Worm (Caenorhabditis elegans) whole organism, late embryonic: ENCODE measurements around the gene bcas-2.

Source experiments
- C38D4.7 ChIP-seq: fragments of 200-800 bp; sonication (Bioruptor generic); optimal IDR thresholded peaks from 2 replicates; lab custom pipeline; 2018; ENCODE audit warnings: mild to moderate bottlenecking, missing genetic modification characterization, moderate library complexity, missing compliant biosample characterization
- F13H6.1 ChIP-seq: sonication (generic microtip); optimal IDR thresholded peaks from 2 replicates; lab custom pipeline; 2016; ENCODE audit warnings: missing genetic modification characterization, missing compliant biosample characterization
- K02D7.2 ChIP-seq: sonication (generic microtip); optimal IDR thresholded peaks from 2 replicates; lab custom pipeline; 2017; ENCODE audit warnings: mild to moderate bottlenecking, missing genetic modification characterization, missing compliant biosample characterization
- K09A11.1 ChIP-seq: sonication (generic microtip); optimal IDR thresholded peaks from 2 replicates; lab custom pipeline; 2017; ENCODE audit warnings: antibody characterized with exemption, mild to moderate bottlenecking, missing genetic modification characterization, missing compliant biosample characterization; ENCODE audit not compliant: insufficient read depth
- Y22D7AL.16 ChIP-seq: sonication (generic microtip); optimal IDR thresholded peaks from 2 replicates; lab custom pipeline; 2016; ENCODE audit warnings: missing genetic modification characterization, missing compliant biosample characterization
- ahr-1 ChIP-seq: sonication (generic microtip); optimal IDR thresholded peaks from 2 replicates; lab custom pipeline; 2016; ENCODE audit warnings: missing genetic modification characterization, missing compliant biosample characterization
- ceh-19 ChIP-seq: fragments of 200-800 bp; sonication (Bioruptor generic); optimal IDR thresholded peaks from 2 replicates; lab custom pipeline; 2018; ENCODE audit warnings: mild to moderate bottlenecking, missing genetic modification characterization, missing compliant biosample characterization
- ceh-22 ChIP-seq: sonication (generic microtip); optimal IDR thresholded peaks from 2 replicates; lab custom pipeline; 2017; ENCODE audit warnings: missing biosample characterization, missing genetic modification characterization
- ceh-31 ChIP-seq: sonication (generic microtip); optimal IDR thresholded peaks from 2 replicates; lab custom pipeline; 2016; ENCODE audit warnings: missing genetic modification characterization, missing compliant biosample characterization
- ceh-48 ChIP-seq: sonication (generic microtip); optimal IDR thresholded peaks from 2 replicates; lab custom pipeline; 2016; ENCODE audit warnings: missing genetic modification characterization, inconsistent platforms, missing compliant biosample characterization
- ceh-9 ChIP-seq: sonication (generic microtip); optimal IDR thresholded peaks from 2 replicates; lab custom pipeline; 2016; ENCODE audit warnings: mild to moderate bottlenecking, missing genetic modification characterization, inconsistent platforms, missing compliant biosample characterization
- che-1 ChIP-seq: sonication (generic microtip); optimal IDR thresholded peaks from 2 replicates; lab custom pipeline; 2016; ENCODE audit warnings: mild to moderate bottlenecking, missing genetic modification characterization, missing compliant biosample characterization
- dmd-4 ChIP-seq: sonication (generic microtip); optimal IDR thresholded peaks from 2 replicates; lab custom pipeline; 2016; ENCODE audit warnings: borderline replicate concordance, missing genetic modification characterization, missing compliant biosample characterization
- dve-1 ChIP-seq: sonication (generic microtip); optimal IDR thresholded peaks from 2 replicates; lab custom pipeline; 2017; ENCODE audit warnings: antibody characterized with exemption, mild to moderate bottlenecking, missing genetic modification characterization, missing compliant biosample characterization
- elt-2 ChIP-seq: sonication (generic microtip); optimal IDR thresholded peaks from 2 replicates; lab custom pipeline; 2016; ENCODE audit warnings: missing genetic modification reagents, missing genetic modification characterization, missing compliant biosample characterization
- eyg-1 ChIP-seq: sonication (generic microtip); optimal IDR thresholded peaks from 2 replicates; lab custom pipeline; 2016; ENCODE audit warnings: missing genotype, missing genetic modification characterization, missing compliant biosample characterization
- fax-1 ChIP-seq: sonication (generic microtip); optimal IDR thresholded peaks from 2 replicates; lab custom pipeline; 2016; ENCODE audit warnings: missing genotype, missing genetic modification characterization, missing compliant biosample characterization
- gmeb-2 ChIP-seq: sonication (generic microtip); optimal IDR thresholded peaks from 2 replicates; lab custom pipeline; 2016; ENCODE audit warnings: missing genetic modification characterization, inconsistent platforms, missing compliant biosample characterization
- hlh-13 ChIP-seq: fragments of 200-800 bp; sonication (Bioruptor generic); optimal IDR thresholded peaks from 2 replicates; lab custom pipeline; 2018; ENCODE audit warnings: mild to moderate bottlenecking, missing genetic modification characterization, missing compliant biosample characterization
- hlh-15 ChIP-seq: sonication (generic microtip); optimal IDR thresholded peaks from 2 replicates; lab custom pipeline; 2016; ENCODE audit warnings: missing genetic modification characterization, missing compliant biosample characterization
- hlh-6 ChIP-seq: sonication (generic microtip); optimal IDR thresholded peaks from 2 replicates; lab custom pipeline; 2016; ENCODE audit warnings: missing genotype, missing genetic modification characterization, missing compliant biosample characterization
- nfya-1 ChIP-seq: sonication (generic microtip); optimal IDR thresholded peaks from 2 replicates; lab custom pipeline; 2017; ENCODE audit warnings: missing genetic modification characterization, mild to moderate bottlenecking, missing compliant biosample characterization, antibody characterized with exemption, moderate library complexity
- nhr-11 ChIP-seq: fragments of 150-350 bp; optimal IDR thresholded peaks from 2 replicates; lab custom pipeline; 2014; ENCODE audit warnings: missing biosample characterization, missing genetic modification characterization
- nhr-232 ChIP-seq: sonication (generic microtip); optimal IDR thresholded peaks from 2 replicates; lab custom pipeline; 2016; ENCODE audit warnings: missing genetic modification characterization, missing compliant biosample characterization
- odd-2 ChIP-seq: sonication (generic microtip); optimal IDR thresholded peaks from 2 replicates; lab custom pipeline; 2017; ENCODE audit warnings: antibody characterized with exemption, mild to moderate bottlenecking, missing genetic modification characterization, missing compliant biosample characterization
- pha-2 ChIP-seq: sonication (generic microtip); optimal IDR thresholded peaks from 2 replicates; lab custom pipeline; 2017; ENCODE audit warnings: mild to moderate bottlenecking, missing genetic modification characterization, missing compliant biosample characterization
- pha-4 ChIP-seq: fragments of 150-350 bp; optimal IDR thresholded peaks from 2 replicates; lab custom pipeline; 2018; ENCODE audit warnings: missing biosample characterization, missing genetic modification reagents, missing genetic modification characterization
- ref-2 ChIP-seq: sonication (generic microtip); optimal IDR thresholded peaks from 2 replicates; lab custom pipeline; 2016; ENCODE audit warnings: missing genetic modification characterization, missing compliant biosample characterization
- rnt-1 ChIP-seq: sonication (generic microtip); optimal IDR thresholded peaks from 2 replicates; lab custom pipeline; 2016; ENCODE audit warnings: missing genetic modification characterization, missing compliant biosample characterization
- sdc-2 ChIP-seq: sonication (generic microtip); optimal IDR thresholded peaks from 2 replicates; lab custom pipeline; 2016; ENCODE audit warnings: missing genotype, missing genetic modification characterization, missing compliant biosample characterization
- sox-4 ChIP-seq: sonication (generic microtip); optimal IDR thresholded peaks from 2 replicates; lab custom pipeline; 2017; ENCODE audit warnings: mild to moderate bottlenecking, missing genetic modification characterization, inconsistent platforms, missing compliant biosample characterization
- tbx-2 ChIP-seq: sonication (generic microtip); optimal IDR thresholded peaks from 2 replicates; lab custom pipeline; 2016; ENCODE audit warnings: missing genetic modification characterization, missing compliant biosample characterization
- ttx-3 ChIP-seq: sonication (generic microtip); optimal IDR thresholded peaks from 2 replicates; lab custom pipeline; 2016; ENCODE audit warnings: missing genetic modification reagents, missing genetic modification characterization, missing compliant biosample characterization
- unc-42 ChIP-seq: sonication (generic microtip); optimal IDR thresholded peaks from 2 replicates; lab custom pipeline; 2016; ENCODE audit warnings: missing genotype, missing genetic modification characterization, missing compliant biosample characterization
- zip-5 ChIP-seq: sonication (generic microtip); optimal IDR thresholded peaks from 2 replicates; lab custom pipeline; 2016; ENCODE audit warnings: missing genetic modification characterization, missing compliant biosample characterization
- ztf-16 ChIP-seq: sonication (generic microtip); optimal IDR thresholded peaks from 2 replicates; lab custom pipeline; 2017; ENCODE audit warnings: missing genetic modification characterization, missing compliant biosample characterization

The bcas-2 gene

DNA sequence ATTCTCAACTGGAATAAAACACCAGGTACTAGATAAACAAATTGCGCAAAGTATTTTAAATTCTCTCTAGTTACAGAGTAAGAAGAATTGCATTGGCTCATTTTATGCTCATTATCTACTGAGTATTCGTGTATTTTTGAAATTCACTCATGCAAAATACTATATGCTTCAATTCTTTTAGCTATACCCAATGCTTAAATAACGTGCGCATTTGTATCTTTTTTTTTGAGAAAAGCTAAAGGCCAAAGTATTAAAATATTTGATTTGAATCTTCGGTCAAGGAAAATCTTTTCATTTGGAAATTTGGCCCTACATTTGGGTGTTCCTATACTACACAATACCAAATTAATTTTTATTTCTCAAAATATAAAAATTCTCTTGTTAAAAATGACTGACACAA lies 16.4 kb upstream of the bcas-2 start, which contains the start of gene srg-4:
Gene srg-4 (minus strand): TSS at position 101 of the 400 bp plus-strand sequence.
- TF ChIP-seq sox-4 (tag; lab: Kevin White, UChicago): no peak
- no peak for TF ChIP-seq eyg-1 (tag; lab: Kevin White, UChicago)
- TF ChIP-seq nhr-232 (tag; lab: Kevin White, UChicago): no peak
- TF ChIP-seq ttx-3: no peak
- TF ChIP-seq C38D4.7: no peak
- no peak for TF ChIP-seq elt-2
- TF ChIP-seq ztf-16 (tag; lab: Kevin White, UChicago): no peak
- TF ChIP-seq Y22D7AL.16 (tag; lab: Kevin White, UChicago): no peak
- no peak for TF ChIP-seq che-1 (tag; lab: Kevin White, UChicago)
- TF ChIP-seq ceh-22: no peak
- TF ChIP-seq ceh-19: no peak
- no peak for TF ChIP-seq tbx-2 (tag; lab: Kevin White, UChicago)
- TF ChIP-seq ceh-31 (tag; lab: Kevin White, UChicago): no peak
- no peak for TF ChIP-seq nhr-11
- TF ChIP-seq unc-42 (tag; lab: Kevin White, UChicago): no peak
- no peak for TF ChIP-seq hlh-13
- TF ChIP-seq ceh-9 (tag; lab: Kevin White, UChicago): no peak

DNA sequence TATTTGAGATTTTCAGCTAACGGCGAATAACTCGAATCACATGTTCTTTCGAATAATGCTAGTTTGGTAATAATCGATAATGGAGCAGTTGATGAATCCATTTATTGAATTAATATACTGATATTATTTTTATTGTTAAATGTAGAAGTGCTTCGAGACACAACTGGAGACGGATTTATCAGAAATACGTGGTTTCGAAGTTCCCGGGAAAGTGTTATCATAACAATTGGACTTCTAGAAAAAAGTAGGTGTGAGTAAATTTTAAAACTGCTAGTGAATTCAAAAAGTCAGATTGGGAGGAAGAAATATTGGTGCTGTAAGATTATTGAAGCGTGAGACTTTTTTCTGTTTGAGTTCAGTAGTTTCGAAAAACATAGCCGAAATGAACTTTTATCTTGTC lies 14.5 kb upstream of the bcas-2 start, which contains the start of gene srg-2:
Gene srg-2 (minus strand): TSS at position 101 of the 400 bp plus-strand sequence.
- TF ChIP-seq dmd-4 (tag; lab: Kevin White, UChicago): no peak
- no peak for TF ChIP-seq ref-2 (tag; lab: Kevin White, UChicago)
- TF ChIP-seq fax-1 (tag; lab: Kevin White, UChicago): no peak
- no peak for TF ChIP-seq F13H6.1 (tag; lab: Kevin White, UChicago)
- no peak for TF ChIP-seq dve-1 (tag; lab: Kevin White, UChicago)
- no peak for TF ChIP-seq rnt-1 (tag; lab: Kevin White, UChicago)

DNA sequence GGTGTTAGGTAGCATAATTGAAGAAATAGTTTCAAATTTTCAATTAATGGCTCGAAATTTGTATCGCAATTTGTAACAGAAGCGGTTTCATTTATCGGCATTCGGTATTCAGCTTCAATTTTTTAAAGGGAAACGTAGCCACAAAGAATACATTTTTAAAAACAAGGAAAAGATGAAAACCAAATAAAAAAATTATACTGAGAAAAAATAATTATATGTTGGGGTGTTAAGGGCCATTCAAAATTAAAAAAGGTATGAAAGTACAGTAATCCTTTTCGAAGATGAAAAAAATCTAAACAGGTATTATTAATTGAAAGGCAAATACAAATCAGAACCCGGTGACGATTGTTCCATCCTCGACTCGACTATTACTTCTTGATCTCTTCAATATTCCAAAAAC lies 12.6 kb upstream of the bcas-2 start, which contains the start of gene srg-1:
Gene srg-1 (minus strand): TSS at position 101 of the 400 bp plus-strand sequence.
- TF ChIP-seq ahr-1 (no peak), K02D7.2 (tag; lab: Kevin White, UChicago) (no peak), C38D4.7 (no peak)

DNA sequence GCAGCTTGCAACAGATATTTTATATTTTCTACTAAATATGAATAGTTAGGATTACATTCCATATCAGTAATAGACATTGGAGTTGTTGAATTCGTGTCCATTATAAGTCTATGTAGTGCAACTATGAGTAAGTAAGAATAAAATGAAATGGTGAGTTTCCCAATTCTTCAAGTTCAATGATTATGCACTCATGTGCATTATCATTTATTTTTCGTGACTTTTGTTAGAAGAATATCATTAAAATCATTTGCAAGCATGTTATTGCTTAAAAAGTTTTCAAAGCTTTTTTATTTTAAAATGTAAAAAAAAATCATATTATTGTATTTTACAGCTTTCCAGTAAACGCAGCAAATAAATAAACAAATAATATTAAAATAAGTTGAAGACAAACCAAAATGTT lies 11.0 kb upstream of the bcas-2 start, which contains the start of gene srg-9:
Gene srg-9 (minus strand): TSS at position 101 of the 400 bp plus-strand sequence.
- TF ChIP-seq nfya-1 (tag; lab: Kevin White, UChicago) (no peak), odd-2 (tag; lab: Kevin White, UChicago) (no peak), ahr-1 (no peak), F13H6.1 (tag; lab: Kevin White, UChicago) (no peak), ceh-48 (tag; lab: Kevin White, UChicago) (no peak), che-1 (tag; lab: Kevin White, UChicago) (no peak), dve-1 (tag; lab: Kevin White, UChicago) (no peak), pha-4 (tag; lab: Kevin White, UChicago) (no peak), sdc-2 (no peak), nhr-11 (no peak), nhr-232 (tag; lab: Kevin White, UChicago) (no peak), ref-2 (tag; lab: Kevin White, UChicago) (no peak), Y22D7AL.16 (tag; lab: Kevin White, UChicago) (no peak), hlh-6 (tag; lab: Kevin White, UChicago) (no peak), gmeb-2 (tag; lab: Kevin White, UChicago) (no peak), pha-2 (no peak), zip-5 (no peak), hlh-15 (tag; lab: Kevin White, UChicago) (no peak), K09A11.1 (tag; lab: Kevin White, UChicago) (no peak)
- TF ChIP-seq, all 69 proteins: peak for 0
